Fruit fly (Drosophila melanogaster) whole organism, embryonic: ENCODE measurements around the gene CG14269.

Source experiments
- Ada2b ChIP-seq: fragments of 200-800 bp; sonication (Bioruptor generic); IDR thresholded peaks from 2 replicates; pipeline ENCODE4 v1.3.6; 2022; ENCODE audit warnings: missing biosample characterization, missing genetic modification characterization
- Bdp1 ChIP-seq: fragments of 200-800 bp; sonication (Bioruptor generic); optimal IDR thresholded peaks from 3 replicates; lab custom pipeline; 2016; ENCODE audit warnings: missing biosample characterization, missing genetic modification characterization
- BtbVII ChIP-seq: fragments of 200-800 bp; sonication (Bioruptor generic); optimal IDR thresholded peaks from 3 replicates; lab custom pipeline; 2017; ENCODE audit warnings: missing biosample characterization, mild to moderate bottlenecking, missing genetic modification characterization
- CG11504 ChIP-seq: fragments of 200-800 bp; sonication (Bioruptor generic); optimal IDR thresholded peaks from 3 replicates; lab custom pipeline; 2019; ENCODE audit warnings: missing biosample characterization, mild to moderate bottlenecking, missing genetic modification characterization, moderate library complexity
- CG12769 ChIP-seq: fragments of 200-800 bp; sonication (Bioruptor generic); optimal IDR thresholded peaks from 2 replicates; lab custom pipeline; 2019; ENCODE audit warnings: missing biosample characterization, mild to moderate bottlenecking, missing genetic modification characterization, moderate library complexity
- CG13894 ChIP-seq: fragments of 200-800 bp; sonication (Bioruptor generic); optimal IDR thresholded peaks from 3 replicates; lab custom pipeline; 2018; ENCODE audit warnings: missing biosample characterization, mild to moderate bottlenecking, missing genetic modification characterization, moderate library complexity
- CG34376 ChIP-seq: fragments of 200-800 bp; sonication (Bioruptor generic); optimal IDR thresholded peaks from 2 replicates; lab custom pipeline; 2018; ENCODE audit warnings: missing biosample characterization, mild to moderate bottlenecking, missing genetic modification characterization
- CG3838 ChIP-seq: fragments of 200-800 bp; sonication (Bioruptor generic); optimal IDR thresholded peaks from 3 replicates; lab custom pipeline; 2016; ENCODE audit warnings: missing biosample characterization, missing genetic modification characterization
- CG3847 ChIP-seq: fragments of 200-800 bp; sonication (Bioruptor generic); IDR thresholded peaks from 2 replicates; pipeline ENCODE4 v1.3.6; 2022; ENCODE audit warnings: missing biosample characterization, missing genetic modification characterization
- CG4282 ChIP-seq: fragments of 200-800 bp; sonication (Bioruptor generic); optimal IDR thresholded peaks from 2 replicates; lab custom pipeline; 2016; ENCODE audit warnings: missing biosample characterization, missing genetic modification characterization
- CG4360 ChIP-seq: fragments of 200-800 bp; sonication (Bioruptor generic); IDR thresholded peaks from 2 replicates; pipeline ENCODE4 v1.3.6; 2022; ENCODE audit warnings: missing biosample characterization, missing genetic modification characterization
- CG5180 ChIP-seq: fragments of 200-800 bp; sonication (Bioruptor generic); optimal IDR thresholded peaks from 3 replicates; lab custom pipeline; 2017; ENCODE audit warnings: missing biosample characterization, missing genetic modification characterization, mild to moderate bottlenecking, moderate library complexity, missing genetic modification reagents
- CG6175 ChIP-seq: fragments of 200-800 bp; sonication (Bioruptor generic); IDR thresholded peaks from 3 replicates; pipeline ENCODE4 v1.3.6; 2022; ENCODE audit warnings: missing biosample characterization, missing genetic modification characterization
- CG6272 ChIP-seq: fragments of 200-800 bp; sonication (Bioruptor generic); IDR thresholded peaks from 2 replicates; pipeline ENCODE4 v1.3.6; 2022; ENCODE audit warnings: missing biosample characterization, missing genetic modification characterization
- CG7372 ChIP-seq: fragments of 200-800 bp; sonication (Bioruptor generic); IDR thresholded peaks from 2 replicates; pipeline ENCODE4 v1.3.6; 2022; ENCODE audit warnings: missing biosample characterization, missing genetic modification characterization
- CG7928 ChIP-seq: fragments of 200-800 bp; sonication (Bioruptor generic); optimal IDR thresholded peaks from 2 replicates; lab custom pipeline; 2017; ENCODE audit warnings: missing biosample characterization, mild to moderate bottlenecking, missing genetic modification characterization
- CG8281 ChIP-seq: fragments of 200-800 bp; sonication (Bioruptor generic); optimal IDR thresholded peaks from 2 replicates; lab custom pipeline; 2018; ENCODE audit warnings: missing biosample characterization, mild to moderate bottlenecking, missing genetic modification characterization, moderate library complexity
- CG8290 ChIP-seq, 3 experiments: fragments of 200-800 bp; sonication (Bioruptor generic); optimal IDR thresholded peaks; 2 replicates each; lab custom pipeline; 2016 to 2019; ENCODE audit warnings: missing biosample characterization in 3 of 3, missing genetic modification characterization in 3 of 3, mild to moderate bottlenecking in 2 of 3, moderate library complexity in 1 of 3
- CG8359 ChIP-seq: fragments of 200-800 bp; sonication (Bioruptor generic); optimal IDR thresholded peaks from 2 replicates; lab custom pipeline; 2017; ENCODE audit warnings: missing biosample characterization, mild to moderate bottlenecking, missing genetic modification characterization, borderline replicate concordance
- CHES-1-like ChIP-seq: fragments of 200-800 bp; sonication (Bioruptor generic); optimal IDR thresholded peaks from 2 replicates; lab custom pipeline; 2016; ENCODE audit warnings: missing biosample characterization, missing genetic modification characterization
- Deaf1 ChIP-seq: fragments of 200-800 bp; optimal IDR thresholded peaks from 3 replicates; lab custom pipeline; 2019; ENCODE audit warnings: missing biosample characterization, mild to moderate bottlenecking, missing genetic modification characterization, moderate library complexity
- GATAe ChIP-seq: fragments of 200-800 bp; sonication (Bioruptor generic); conservative IDR thresholded peaks from 2 replicates; pipeline ENCODE4 v1.3.6; 2022; ENCODE audit warnings: missing biosample characterization, missing genetic modification characterization
- HHEX ChIP-seq: fragments of 200-800 bp; sonication (Bioruptor generic); optimal IDR thresholded peaks from 3 replicates; lab custom pipeline; 2017; ENCODE audit warnings: missing biosample characterization, mild to moderate bottlenecking, missing genetic modification characterization, missing genetic modification reagents
- HLH3B ChIP-seq: fragments of 200-800 bp; sonication (Bioruptor generic); IDR thresholded peaks from 2 replicates; pipeline ENCODE4 v1.3.6; 2022; ENCODE audit warnings: missing biosample characterization, missing genetic modification characterization
- Jarid2 ChIP-seq: fragments of 200-800 bp; sonication (Bioruptor generic); optimal IDR thresholded peaks from 3 replicates; lab custom pipeline; 2017; ENCODE audit warnings: mild to moderate bottlenecking, missing biosample characterization, missing genetic modification reagents, missing genetic modification characterization
- MTF-1 ChIP-seq: fragments of 200-800 bp; sonication (Bioruptor generic); optimal IDR thresholded peaks from 2 replicates; lab custom pipeline; 2018; ENCODE audit warnings: missing biosample characterization, mild to moderate bottlenecking, missing genetic modification characterization, borderline replicate concordance
- Med ChIP-seq: fragments of 200-800 bp; sonication (Bioruptor generic); peaks from one replicate; lab custom pipeline; 2016; ENCODE audit warnings: missing biosample characterization, missing genetic modification characterization, mild to moderate bottlenecking, inconsistent platforms, moderate library complexity
- NK7.1 ChIP-seq: fragments of 200-800 bp; sonication (Bioruptor generic); optimal IDR thresholded peaks from 3 replicates; lab custom pipeline; 2016; ENCODE audit warnings: missing biosample characterization, missing genetic modification characterization
- Nf-YA ChIP-seq: fragments of 200-800 bp; sonication (Bioruptor generic); IDR thresholded peaks from 2 replicates; pipeline ENCODE4 v1.3.6; 2022; ENCODE audit warnings: missing biosample characterization, missing genetic modification characterization
- Oaz ChIP-seq: fragments of 200-800 bp; sonication (Bioruptor generic); IDR thresholded peaks from 2 replicates; pipeline ENCODE4 v1.3.6; 2022; ENCODE audit warnings: missing biosample characterization, missing genetic modification characterization
- Poxn ChIP-seq: fragments of 200-800 bp; sonication (Bioruptor generic); IDR thresholded peaks from 2 replicates; pipeline ENCODE4 v1.3.6; 2022; ENCODE audit warnings: missing biosample characterization, missing genetic modification characterization
- Scr ChIP-seq: fragments of 200-800 bp; sonication (Bioruptor generic); IDR thresholded peaks from 2 replicates; pipeline ENCODE4 v1.3.6; 2022; ENCODE audit warnings: missing biosample characterization, missing genetic modification characterization; ENCODE audit not compliant: partially characterized antibody
- Xbp1 ChIP-seq: fragments of 200-800 bp; sonication (Bioruptor generic); optimal IDR thresholded peaks from 3 replicates; lab custom pipeline; 2016; ENCODE audit warnings: missing biosample characterization, mild to moderate bottlenecking, missing genetic modification characterization
- YL-1 ChIP-seq: fragments of 200-800 bp; sonication (Bioruptor generic); optimal IDR thresholded peaks from 3 replicates; lab custom pipeline; 2017; ENCODE audit warnings: missing biosample characterization, mild to moderate bottlenecking, missing genetic modification characterization
- chn ChIP-seq: fragments of 200-800 bp; sonication (Bioruptor generic); optimal IDR thresholded peaks from 2 replicates; lab custom pipeline; 2016; ENCODE audit warnings: missing biosample characterization, missing genetic modification characterization
- croc ChIP-seq: fragments of 200-800 bp; sonication (Bioruptor generic); conservative IDR thresholded peaks from 3 replicates; pipeline ENCODE4 v1.3.6; 2022; ENCODE audit warnings: missing biosample characterization, missing genetic modification characterization
- cwo ChIP-seq: fragments of 200-800 bp; sonication (Bioruptor generic); optimal IDR thresholded peaks from 3 replicates; lab custom pipeline; 2017; ENCODE audit warnings: missing biosample characterization, missing genetic modification characterization, mild to moderate bottlenecking, moderate library complexity, missing genetic modification reagents
- grau ChIP-seq: fragments of 200-800 bp; optimal IDR thresholded peaks from 3 replicates; lab custom pipeline; 2019; ENCODE audit warnings: missing biosample characterization, mild to moderate bottlenecking, missing genetic modification characterization, moderate library complexity
- kni ChIP-seq: fragments of 200-800 bp; sonication (Bioruptor generic); optimal IDR thresholded peaks from 3 replicates; lab custom pipeline; 2017; ENCODE audit warnings: mild to moderate bottlenecking, missing biosample characterization, missing genetic modification reagents, missing genetic modification characterization
- lab ChIP-seq: fragments of 200-800 bp; sonication (Bioruptor generic); optimal IDR thresholded peaks from 3 replicates; lab custom pipeline; 2017; ENCODE audit warnings: missing biosample characterization, missing genetic modification characterization, mild to moderate bottlenecking, moderate library complexity, missing genetic modification reagents
- mam ChIP-seq: fragments of 200-800 bp; sonication (Bioruptor generic); optimal IDR thresholded peaks from 3 replicates; lab custom pipeline; 2016; ENCODE audit warnings: missing biosample characterization, missing genetic modification characterization
- org-1 ChIP-seq: fragments of 200-800 bp; sonication (Bioruptor generic); optimal IDR thresholded peaks from 2 replicates; lab custom pipeline; 2017; ENCODE audit warnings: missing biosample characterization, missing genetic modification characterization
- phol ChIP-seq: fragments of 200-800 bp; sonication (Bioruptor generic); optimal IDR thresholded peaks from 3 replicates; lab custom pipeline; 2018; ENCODE audit warnings: missing biosample characterization, mild to moderate bottlenecking, missing genetic modification characterization, moderate library complexity
- rib ChIP-seq: fragments of 200-800 bp; sonication (Bioruptor generic); IDR thresholded peaks from 2 replicates; pipeline ENCODE4 v1.3.6; 2022; ENCODE audit warnings: missing biosample characterization, missing genetic modification characterization
- sd ChIP-seq: fragments of 200-800 bp; sonication (Bioruptor generic); optimal IDR thresholded peaks from 3 replicates; lab custom pipeline; 2018; ENCODE audit warnings: missing biosample characterization, mild to moderate bottlenecking, missing genetic modification characterization, moderate library complexity
- sens-2 ChIP-seq: fragments of 200-800 bp; sonication (Bioruptor generic); IDR thresholded peaks from 2 replicates; pipeline ENCODE4 v1.3.6; 2022; ENCODE audit warnings: missing biosample characterization, missing genetic modification characterization
- sob ChIP-seq: fragments of 200-800 bp; sonication (Bioruptor generic); IDR thresholded peaks from 2 replicates; pipeline ENCODE4 v1.3.6; 2022; ENCODE audit warnings: missing biosample characterization, missing genetic modification characterization
- tgo ChIP-seq: fragments of 200-800 bp; sonication (Bioruptor generic); IDR thresholded peaks from 3 replicates; pipeline ENCODE4 v1.3.6; 2022; ENCODE audit warnings: missing biosample characterization, missing genetic modification characterization
- zf30C ChIP-seq: fragments of 200-800 bp; sonication (Bioruptor generic); optimal IDR thresholded peaks from 3 replicates; lab custom pipeline; 2018; ENCODE audit warnings: missing biosample characterization, mild to moderate bottlenecking, missing genetic modification characterization

Gene CG14269

dm6 chrX:3405440-3405839 is 30.2 kb downstream of the CG14269 start (continued):
- no peak for TF ChIP-seq CG7928 (GFP tag; lab: Kevin White, UChicago)
- TF ChIP-seq Deaf1 (tag; lab: Kevin White, UChicago) = peak; percentile 29
- no peak for TF ChIP-seq NK7.1 (GFP tag; lab: Kevin White, UChicago)
- peak; percentile 15 for TF ChIP-seq HHEX (GFP tag; lab: Kevin White, UChicago)
- no peak for TF ChIP-seq Ada2b (GFP tag; lab: Robert Waterston, UW)
- TF ChIP-seq CG11504 (tag; lab: Kevin White, UChicago) = peak; percentile 5
- TF ChIP-seq CG3838 = no peak
- no peak for TF ChIP-seq grau (tag; lab: Kevin White, UChicago)
- peak; percentile 53; the same call in 1 of the 3 replicates for TF ChIP-seq CG6175 (GFP tag; lab: Robert Waterston, UW)
- TF ChIP-seq sd (tag; lab: Kevin White, UChicago) = peak; percentile 24
- TF ChIP-seq CG34376 (GFP tag; lab: Kevin White, UChicago) = peak; percentile 65
- TF ChIP-seq croc (GFP tag; lab: Robert Waterston, UW) = no peak
- TF ChIP-seq MTF-1 = no peak
- no peak for TF ChIP-seq CG7372 (GFP tag; lab: Robert Waterston, UW)
- TF ChIP-seq CG13894 (tag; lab: Kevin White, UChicago) = peak; percentile 57
- no peak for TF ChIP-seq Nf-YA (GFP tag; lab: Robert Waterston, UW)
- no peak for TF ChIP-seq CG8290 (GFP tag; optimal IDR thresholded peaks at IDR 0.05; lab: Kevin White, UChicago)
- TF ChIP-seq CG8290 (tag; optimal IDR thresholded peaks at IDR 0.05; lab: Kevin White, UChicago) = peak in 1 of 2 experiments; percentile 51
- 0 out of 2 replicates have a peak, but pooled peaks have one; percentile 18 for TF ChIP-seq sob (GFP tag; lab: Robert Waterston, UW)
- no peak for TF ChIP-seq Xbp1 (GFP tag; lab: Kevin White, UChicago)
- TF ChIP-seq GATAe (GFP tag; lab: Robert Waterston, UW) = no peak
- peak; percentile 33 for TF ChIP-seq CG12769
- no peak for TF ChIP-seq Poxn
- TF ChIP-seq rib (GFP tag; lab: Robert Waterston, UW) = peak; percentile 51; the same call in 1 of the 2 replicates
- no peak for TF ChIP-seq Oaz
- no peak for TF ChIP-seq org-1 (GFP tag; lab: Kevin White, UChicago)
- no peak for TF ChIP-seq Scr (GFP tag; lab: Robert Waterston, UW)
- TF ChIP-seq chn = no peak
- peak; percentile 19; the same call in 1 of the 2 replicates for TF ChIP-seq CG3847 (GFP tag; lab: Robert Waterston, UW)
- TF ChIP-seq kni (GFP tag; lab: Kevin White, UChicago) = no peak
- TF ChIP-seq CG4360 (GFP tag; lab: Robert Waterston, UW) = no peak
- no peak for TF ChIP-seq YL-1 (GFP tag; lab: Kevin White, UChicago)
- TF ChIP-seq lab (GFP tag; lab: Kevin White, UChicago) = peak; percentile 29
- TF ChIP-seq, all 482 proteins: peak for 30

dm6 chrX:3404698-3405097 is 30.9 kb downstream of the CG14269 start:
- TF ChIP-seq Jarid2 (GFP tag; lab: Kevin White, UChicago) (no peak), Med (peak; percentile 8), CG8281 (peak; percentile 98)

- TF ChIP-seq tgo (GFP tag; lab: Robert Waterston, UW) = peak; percentile 47
- no peak for TF ChIP-seq HLH3B (GFP tag; lab: Robert Waterston, UW)
- TF ChIP-seq CG5180 (GFP tag; lab: Kevin White, UChicago) = no peak
- peak; percentile 19 for TF ChIP-seq phol
- TF ChIP-seq sens-2 = no peak
- TF ChIP-seq mam = peak; percentile 30
- TF ChIP-seq BtbVII (GFP tag; lab: Kevin White, UChicago) = no peak
- no peak for TF ChIP-seq CHES-1-like
- no peak for TF ChIP-seq CG8359 (GFP tag; lab: Kevin White, UChicago)
- TF ChIP-seq Bdp1 (GFP tag; lab: Kevin White, UChicago) = no peak
- no peak for TF ChIP-seq zf30C (GFP tag; lab: Kevin White, UChicago)
- no peak for TF ChIP-seq Jarid2 (GFP tag; lab: Kevin White, UChicago)
- no peak for TF ChIP-seq CG4282
- no peak for TF ChIP-seq cwo (GFP tag; lab: Kevin White, UChicago)
- no peak for TF ChIP-seq CG6272 (GFP tag; lab: Robert Waterston, UW)
Measured at dm6 chrX:3403411-3403810, 32.2 kb downstream of the CG14269 start.
